Worm (Caenorhabditis elegans): ENCODE results near the gene C33C12.1.

Gene C33C12.1

DNA sequence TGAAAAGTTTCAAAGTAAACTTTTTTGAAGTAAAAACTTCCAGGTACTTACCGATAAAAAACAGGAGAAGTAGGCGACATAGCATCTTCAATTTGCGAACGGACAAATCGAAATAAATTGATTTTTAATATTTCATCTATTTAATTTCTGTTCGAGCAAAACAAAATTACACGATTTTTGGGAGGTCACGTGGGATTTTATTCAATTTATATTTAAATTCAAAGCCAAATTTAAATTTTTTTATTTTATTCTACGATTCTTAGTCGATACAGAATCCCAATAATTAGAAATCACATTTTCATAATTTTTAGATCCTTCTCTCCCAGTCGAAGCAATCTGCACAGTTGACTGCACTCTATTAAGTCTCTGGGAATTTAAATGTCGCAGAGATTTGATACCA lies 28.0 kb upstream of the C33C12.1 start, which contains the start of gene C33C12.12:
Gene C33C12.12 (minus strand): TSS at position 101 of the 400 bp plus-strand sequence.
- TF ChIP-seq lsy-2 (tag; optimal IDR thresholded peaks at IDR 0.05) (no peak), drap-1 (GFP tag; optimal IDR thresholded peaks at IDR 0.05) (no peak), blmp-1 (tag; optimal IDR thresholded peaks at IDR 0.05) (no peak), lin-13 (tag; optimal IDR thresholded peaks at IDR 0.05) (no peak), sptf-1 (tag; optimal IDR thresholded peaks at IDR 0.05) (no peak), tbx-8 (GFP tag; optimal IDR thresholded peaks at IDR 0.05) (no peak)

DNA sequence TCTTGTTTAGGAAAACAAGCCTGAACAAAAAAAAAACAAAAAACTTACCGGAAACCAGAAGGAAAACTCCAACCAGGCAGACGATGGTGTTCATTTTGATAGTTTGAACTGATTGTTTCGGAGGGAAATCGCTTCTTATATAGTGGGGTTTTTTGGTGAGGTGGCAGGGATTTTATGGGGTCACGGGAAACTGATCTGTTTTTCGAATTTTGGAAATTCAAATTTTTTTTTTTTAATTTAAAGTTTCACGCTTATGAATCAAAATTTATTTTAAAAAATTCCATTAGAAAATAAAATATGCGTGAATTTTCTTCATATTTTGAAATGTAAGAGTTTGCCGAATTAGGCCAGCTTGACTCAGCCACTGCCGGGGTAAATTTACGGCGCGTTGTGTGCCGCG lies 22.7 kb upstream of the C33C12.1 start, which contains the start of gene C33C12.7:
Gene C33C12.7 (minus strand): TSS at position 101 of the 400 bp plus-strand sequence.
- no peak for TF ChIP-seq lin-32 (GFP tag; optimal IDR thresholded peaks at IDR 0.05)
- TF ChIP-seq M03D4.4 (tag; optimal IDR thresholded peaks at IDR 0.05), result no peak

DNA sequence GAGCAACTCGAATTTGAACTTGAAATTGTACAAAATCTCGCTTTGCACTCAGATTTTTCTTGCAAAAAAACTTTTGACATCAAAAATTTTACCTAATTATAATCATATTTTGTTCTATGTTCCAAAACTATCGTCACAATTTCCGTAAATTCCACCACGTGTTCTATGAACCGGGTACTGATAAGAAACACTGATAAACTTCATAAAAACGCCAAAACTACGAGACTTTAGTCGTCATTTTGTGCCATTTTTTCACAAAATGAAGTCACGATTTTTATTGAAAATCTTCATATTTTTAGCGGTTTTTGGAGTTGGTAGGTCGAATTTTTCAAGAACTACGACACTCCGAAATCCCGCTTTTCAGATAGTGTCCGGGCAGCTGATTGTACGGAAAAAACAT lies 21.4 kb upstream of the C33C12.1 start, which contains the start of gene gba-1:
Gene gba-1 (plus strand): TSS at position 54 of the 400 bp plus-strand sequence.
- TF ChIP-seq bed-3 (GFP tag; optimal IDR thresholded peaks at IDR 0.05) (no peak), snpc-4 (tag; optimal IDR thresholded peaks at IDR 0.05) (no peak), cnd-1 (tag; optimal IDR thresholded peaks at IDR 0.05) (no peak)

DNA sequence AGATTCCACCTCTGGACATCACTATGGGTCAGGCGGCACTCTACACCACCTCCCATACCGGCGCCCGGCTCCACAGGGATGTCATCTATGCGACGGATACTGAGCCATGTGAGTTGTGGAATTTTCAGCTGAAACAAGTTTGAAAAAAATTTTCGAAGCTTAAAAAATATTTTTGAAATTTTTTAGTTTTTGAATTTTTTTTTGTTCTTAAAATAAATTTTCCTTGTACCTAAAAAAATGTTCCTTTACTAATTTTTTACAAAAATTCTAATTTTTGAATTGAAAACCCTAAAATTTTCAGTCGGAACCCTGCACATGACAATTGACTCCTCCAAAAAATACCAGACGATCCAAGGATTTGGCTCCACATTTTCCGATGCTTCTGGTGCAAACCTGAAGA lies 20.3 kb upstream of the C33C12.1 start:
- TF ChIP-seq nhr-2 (tag; optimal IDR thresholded peaks at IDR 0.05) (no peak), snpc-4 (tag; optimal IDR thresholded peaks at IDR 0.05) (no peak), mls-2 (tag; optimal IDR thresholded peaks at IDR 0.05) (no peak), unc-39 (tag; optimal IDR thresholded peaks at IDR 0.05) (no peak), pha-4 (tag; optimal IDR thresholded peaks at IDR 0.05) (no peak)

DNA sequence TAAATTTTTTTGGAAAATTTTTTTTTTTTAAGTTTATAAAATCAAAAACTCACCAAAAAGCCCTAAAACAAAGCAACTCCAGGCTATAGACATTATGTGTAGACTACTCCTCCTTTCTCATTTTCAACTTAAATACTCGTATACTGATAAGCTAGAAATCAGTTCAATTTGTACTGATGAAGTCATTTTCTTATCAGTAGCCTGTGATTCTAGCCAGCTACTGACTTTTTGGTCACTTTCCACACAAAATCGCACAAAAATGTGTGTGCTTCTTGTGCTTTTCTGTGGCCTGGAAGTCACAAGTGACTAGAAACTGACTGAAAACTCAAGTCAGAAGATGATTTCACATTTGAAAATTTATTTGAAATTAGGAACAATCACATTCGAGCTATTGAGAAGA lies 11.7 kb upstream of the C33C12.1 start, which contains the start of gene gba-2:
Gene gba-2 (minus strand): TSS at position 106 of the 400 bp plus-strand sequence.
- TF ChIP-seq unc-39 (tag; optimal IDR thresholded peaks at IDR 0.05) (no peak), sem-2 (GFP tag; optimal IDR thresholded peaks at IDR 0.05) (no peak), pha-4 (tag; optimal IDR thresholded peaks at IDR 0.05) (no peak), nhr-2 (tag; optimal IDR thresholded peaks at IDR 0.05) (no peak), unc-62 (GFP tag; optimal IDR thresholded peaks at IDR 0.05) (no peak), hlh-1 (tag; optimal IDR thresholded peaks at IDR 0.05) (no peak), ztf-11 (tag; optimal IDR thresholded peaks at IDR 0.05) (no peak)

DNA sequence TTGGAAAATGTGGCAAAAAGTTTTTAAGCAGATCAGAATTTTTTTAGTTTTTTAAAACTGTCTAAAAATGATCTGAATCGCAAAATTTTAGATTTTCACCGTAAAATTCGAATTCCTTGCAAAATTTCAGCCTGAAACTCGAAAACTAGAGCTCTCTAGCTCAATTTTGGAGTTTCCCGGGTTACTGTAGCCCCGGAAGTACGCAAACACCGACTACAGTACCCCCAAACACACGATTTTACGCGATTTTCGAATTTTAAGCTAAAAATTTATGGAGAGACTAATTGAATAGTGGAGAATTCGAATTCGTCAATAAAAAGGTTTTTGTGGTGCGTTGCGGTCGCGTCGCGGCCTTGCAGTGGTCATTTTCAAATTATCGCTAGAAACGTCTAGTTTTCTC lies 11.3 kb upstream of the C33C12.1 start:
- no peak for TF ChIP-seq M03D4.4 (tag; optimal IDR thresholded peaks at IDR 0.05)
- no peak for TF ChIP-seq bed-3 (GFP tag; optimal IDR thresholded peaks at IDR 0.05)
- no peak for TF ChIP-seq elt-1 (tag; optimal IDR thresholded peaks at IDR 0.05; ENCODE audit: borderline replicate concordance, insufficient read depth)
- TF ChIP-seq lsy-2 (tag; optimal IDR thresholded peaks at IDR 0.05), result peak; percentile 64
- TF ChIP-seq hlh-1 (tag; optimal IDR thresholded peaks at IDR 0.05), result no peak

DNA sequence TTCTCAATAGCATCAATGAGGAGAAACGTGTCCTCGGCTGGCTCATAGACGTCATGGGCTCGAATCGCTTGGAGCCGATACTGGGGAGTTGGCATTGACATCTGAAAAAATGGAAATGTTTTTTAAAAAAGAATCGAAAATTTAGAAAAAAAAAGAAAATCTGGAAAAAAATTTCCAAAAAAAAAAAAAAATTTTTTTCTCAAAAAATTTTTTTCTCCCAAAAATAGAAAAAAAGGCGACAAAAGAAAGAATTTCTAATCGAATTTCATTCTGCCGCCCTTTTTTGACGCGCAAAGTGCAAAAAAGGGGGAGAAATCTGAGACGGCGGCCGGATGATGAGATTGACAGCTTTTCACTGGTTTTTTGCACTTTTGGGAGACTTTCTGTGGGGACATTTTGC lies 8.7 kb upstream of the C33C12.1 start, which contains the start of gene mtq-2:
Gene mtq-2 (minus strand): TSS at position 101 of the 400 bp plus-strand sequence.
- TF ChIP-seq unc-39 (tag; optimal IDR thresholded peaks at IDR 0.05), result no peak
- TF ChIP-seq sem-2 (GFP tag; optimal IDR thresholded peaks at IDR 0.05), result no peak
- TF ChIP-seq elt-1 (tag; optimal IDR thresholded peaks at IDR 0.05; ENCODE audit: borderline replicate concordance, insufficient read depth), result no peak
- no peak for TF ChIP-seq lin-32 (GFP tag; optimal IDR thresholded peaks at IDR 0.05)
- no peak for TF ChIP-seq drap-1 (GFP tag; optimal IDR thresholded peaks at IDR 0.05)
- TF ChIP-seq nhr-2 (tag; optimal IDR thresholded peaks at IDR 0.05), result no peak
- TF ChIP-seq snpc-4 (tag; optimal IDR thresholded peaks at IDR 0.05), result no peak
- TF ChIP-seq mls-2 (tag; optimal IDR thresholded peaks at IDR 0.05), result no peak
- TF ChIP-seq lsy-2 (tag; optimal IDR thresholded peaks at IDR 0.05), result no peak
- TF ChIP-seq tbx-8 (GFP tag; optimal IDR thresholded peaks at IDR 0.05), result no peak
- no peak for TF ChIP-seq nhr-237 (tag; optimal IDR thresholded peaks at IDR 0.05)
- no peak for TF ChIP-seq blmp-1 (tag; optimal IDR thresholded peaks at IDR 0.05)
- no peak for TF ChIP-seq unc-62 (GFP tag; optimal IDR thresholded peaks at IDR 0.05)

DNA sequence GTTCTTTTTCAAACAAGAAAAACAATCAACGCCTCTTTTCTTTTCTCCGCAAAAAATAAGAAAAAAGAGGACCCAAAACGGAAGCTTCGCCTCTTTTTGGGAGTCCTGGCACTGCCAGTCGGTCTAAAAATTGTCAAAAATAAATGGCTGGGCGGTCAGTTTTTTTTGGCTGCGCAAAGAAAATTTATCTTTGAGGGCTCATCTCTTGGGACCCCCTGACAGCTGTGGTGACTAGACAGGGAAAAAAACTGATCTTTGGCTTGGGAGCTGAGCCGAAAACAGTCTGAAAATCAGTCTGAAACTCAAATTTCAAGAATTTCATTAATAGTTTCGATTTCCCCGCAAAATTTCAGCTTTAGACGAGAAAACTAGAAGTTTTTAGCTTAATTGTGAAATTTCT lies 7.5 kb upstream of the C33C12.1 start:
- no peak for TF ChIP-seq blmp-1 (tag; optimal IDR thresholded peaks at IDR 0.05)
- TF ChIP-seq sem-2 (GFP tag; optimal IDR thresholded peaks at IDR 0.05), result no peak
- TF ChIP-seq elt-3 (tag; optimal IDR thresholded peaks at IDR 0.05), result no peak
- no peak for TF ChIP-seq sptf-1 (tag; optimal IDR thresholded peaks at IDR 0.05)
- TF ChIP-seq nhr-2 (tag; optimal IDR thresholded peaks at IDR 0.05), result no peak
- TF ChIP-seq mls-2 (tag; optimal IDR thresholded peaks at IDR 0.05), result no peak
- no peak for TF ChIP-seq ztf-11 (tag; optimal IDR thresholded peaks at IDR 0.05)
- no peak for TF ChIP-seq lin-32 (GFP tag; optimal IDR thresholded peaks at IDR 0.05)
- TF ChIP-seq M03D4.4 (tag; optimal IDR thresholded peaks at IDR 0.05), result no peak
- no peak for TF ChIP-seq lin-13 (tag; optimal IDR thresholded peaks at IDR 0.05)
- no peak for TF ChIP-seq nhr-28 (tag; optimal IDR thresholded peaks at IDR 0.05)
- TF ChIP-seq lsy-2 (tag; optimal IDR thresholded peaks at IDR 0.05), result no peak
- TF ChIP-seq nhr-237 (tag; optimal IDR thresholded peaks at IDR 0.05), result no peak
- no peak for TF ChIP-seq hlh-1 (tag; optimal IDR thresholded peaks at IDR 0.05)
- no peak for TF ChIP-seq ceh-83 (GFP tag; optimal IDR thresholded peaks at IDR 0.05)
- TF ChIP-seq nhr-12 (tag; optimal IDR thresholded peaks at IDR 0.05), result no peak
- no peak for TF ChIP-seq mab-5 (tag; optimal IDR thresholded peaks at IDR 0.05)
- no peak for TF ChIP-seq cnd-1 (tag; optimal IDR thresholded peaks at IDR 0.05)
- no peak for TF ChIP-seq elt-1 (tag; optimal IDR thresholded peaks at IDR 0.05; ENCODE audit: borderline replicate concordance, insufficient read depth)
- TF ChIP-seq pha-4 (tag; optimal IDR thresholded peaks at IDR 0.05), result no peak

Data from whole organism, mixed stage, embryonic.